Worm (Caenorhabditis elegans) whole organism, mixed stage, embryonic: Measurements from ENCODE around the gene Y45G5AM.3.

Experiments
- M03D4.4 ChIP-seq: sonication (generic microtip); optimal IDR thresholded peaks from 2 replicates; lab custom pipeline; 2017; ENCODE audit warnings: mild to moderate bottlenecking, missing genetic modification characterization, missing compliant biosample characterization
- bed-3 ChIP-seq: fragments of 200-800 bp; sonication (Bioruptor generic); optimal IDR thresholded peaks from 3 replicates; lab custom pipeline; 2018; ENCODE audit warnings: mild to moderate bottlenecking, missing genetic modification characterization, moderate library complexity, missing compliant biosample characterization
- blmp-1 ChIP-seq: fragments of 150-350 bp; optimal IDR thresholded peaks from 2 replicates; lab custom pipeline; 2014; ENCODE audit warnings: missing biosample characterization, missing genetic modification characterization
- ceh-39 ChIP-seq: fragments of 150-350 bp; optimal IDR thresholded peaks from 2 replicates; lab custom pipeline; 2014; ENCODE audit warnings: missing biosample characterization, missing genetic modification characterization
- ceh-43 ChIP-seq: fragments of 200-800 bp; sonication (Bioruptor generic); optimal IDR thresholded peaks from 2 replicates; lab custom pipeline; 2018; ENCODE audit warnings: mild to moderate bottlenecking, missing genetic modification characterization, moderate library complexity, missing compliant biosample characterization
- ces-1 ChIP-seq: fragments of 150-350 bp; optimal IDR thresholded peaks from 2 replicates; lab custom pipeline; 2014; ENCODE audit warnings: missing biosample characterization, missing genetic modification reagents, missing genetic modification characterization
- cnd-1 ChIP-seq: fragments of 200-800 bp; sonication (Bioruptor generic); optimal IDR thresholded peaks from 2 replicates; lab custom pipeline; 2018; ENCODE audit warnings: mild to moderate bottlenecking, missing genetic modification characterization, missing compliant biosample characterization
- drap-1 ChIP-seq: fragments of 200-800 bp; sonication (Bioruptor generic); optimal IDR thresholded peaks from 3 replicates; lab custom pipeline; 2018; ENCODE audit warnings: mild to moderate bottlenecking, missing genetic modification characterization, missing compliant biosample characterization
- elt-3 ChIP-seq: fragments of 150-350 bp; optimal IDR thresholded peaks from 2 replicates; lab custom pipeline; 2014; ENCODE audit warnings: missing biosample characterization, missing genetic modification characterization
- flh-1 ChIP-seq: fragments of 200-800 bp; sonication (Bioruptor generic); optimal IDR thresholded peaks from 2 replicates; lab custom pipeline; 2018; ENCODE audit warnings: mild to moderate bottlenecking, missing genetic modification characterization, moderate library complexity, missing compliant biosample characterization
- ham-2 ChIP-seq: fragments of 200-800 bp; sonication (Bioruptor generic); optimal IDR thresholded peaks from 2 replicates; lab custom pipeline; 2018; ENCODE audit warnings: mild to moderate bottlenecking, missing genetic modification characterization, missing compliant biosample characterization
- hlh-1 ChIP-seq: fragments of 150-350 bp; optimal IDR thresholded peaks from 2 replicates; lab custom pipeline; 2014; ENCODE audit warnings: missing biosample characterization, missing genetic modification reagents, missing genetic modification characterization
- lin-13 ChIP-seq: fragments of 150-350 bp; optimal IDR thresholded peaks from 2 replicates; lab custom pipeline; 2014; ENCODE audit warnings: missing biosample characterization, missing genetic modification characterization
- lin-32 ChIP-seq: fragments of 200-800 bp; sonication (Bioruptor generic); optimal IDR thresholded peaks from 2 replicates; lab custom pipeline; 2018; ENCODE audit warnings: mild to moderate bottlenecking, missing genetic modification characterization, missing compliant biosample characterization
- lsy-2 ChIP-seq: fragments of 150-350 bp; optimal IDR thresholded peaks from 2 replicates; lab custom pipeline; 2014; ENCODE audit warnings: missing biosample characterization, missing genetic modification characterization
- mab-5 ChIP-seq: fragments of 150-350 bp; optimal IDR thresholded peaks from 2 replicates; lab custom pipeline; 2014; ENCODE audit warnings: missing biosample characterization, missing genetic modification characterization
- mep-1 ChIP-seq: fragments of 150-350 bp; optimal IDR thresholded peaks from 2 replicates; lab custom pipeline; 2017; ENCODE audit warnings: missing biosample characterization, missing genetic modification reagents, missing genetic modification characterization, inconsistent platforms
- mls-2 ChIP-seq: sonication (generic microtip); optimal IDR thresholded peaks from 2 replicates; lab custom pipeline; 2016; ENCODE audit warnings: mild to moderate bottlenecking, missing genetic modification characterization, moderate library complexity, missing compliant biosample characterization
- nhr-12 ChIP-seq: fragments of 150-350 bp; optimal IDR thresholded peaks from 2 replicates; lab custom pipeline; 2014; ENCODE audit warnings: missing biosample characterization, missing genetic modification characterization
- nhr-2 ChIP-seq: fragments of 150-350 bp; optimal IDR thresholded peaks from 2 replicates; lab custom pipeline; 2014; ENCODE audit warnings: missing biosample characterization, missing genetic modification characterization
- nhr-237 ChIP-seq: fragments of 150-350 bp; optimal IDR thresholded peaks from 2 replicates; lab custom pipeline; 2014; ENCODE audit warnings: missing biosample characterization, missing genetic modification characterization
- nhr-76 ChIP-seq: sonication (generic microtip); optimal IDR thresholded peaks from 2 replicates; lab custom pipeline; 2017; ENCODE audit warnings: missing biosample characterization, missing genetic modification characterization
- pha-4 ChIP-seq: fragments of 150-350 bp; optimal IDR thresholded peaks from 2 replicates; lab custom pipeline; 2018; ENCODE audit warnings: missing biosample characterization, missing genetic modification reagents, missing genetic modification characterization
- sem-2 ChIP-seq: fragments of 200-800 bp; sonication (Bioruptor generic); optimal IDR thresholded peaks from 2 replicates; lab custom pipeline; 2018; ENCODE audit warnings: mild to moderate bottlenecking, missing genetic modification characterization, missing compliant biosample characterization
- snpc-4 ChIP-seq: fragments of 150-350 bp; optimal IDR thresholded peaks from 2 replicates; lab custom pipeline; 2014; ENCODE audit warnings: missing biosample characterization, missing genetic modification characterization
- sptf-1 ChIP-seq: sonication (generic microtip); optimal IDR thresholded peaks from 2 replicates; lab custom pipeline; 2017; ENCODE audit warnings: mild to moderate bottlenecking, missing genetic modification characterization, moderate library complexity, missing compliant biosample characterization
- unc-120 ChIP-seq: sonication (generic microtip); optimal IDR thresholded peaks from 2 replicates; lab custom pipeline; 2017; ENCODE audit warnings: missing genetic modification characterization, missing compliant biosample characterization; ENCODE audit not compliant: poor library complexity, severe bottlenecking
- unc-39 ChIP-seq: fragments of 150-350 bp; optimal IDR thresholded peaks from 2 replicates; lab custom pipeline; 2014; ENCODE audit warnings: missing biosample characterization, missing genetic modification characterization
- unc-62 ChIP-seq: fragments of 150-350 bp; optimal IDR thresholded peaks from 2 replicates; lab custom pipeline; 2014; ENCODE audit warnings: missing biosample characterization, missing genetic modification reagents, missing genetic modification characterization
- zip-8 ChIP-seq: fragments of 150-350 bp; optimal IDR thresholded peaks from 2 replicates; lab custom pipeline; 2014; ENCODE audit warnings: missing biosample characterization, missing genetic modification characterization
- ztf-11 ChIP-seq: fragments of 150-350 bp; optimal IDR thresholded peaks from 2 replicates; lab custom pipeline; 2014; ENCODE audit warnings: missing biosample characterization, missing genetic modification characterization

The Y45G5AM.3 gene

ce11 chrV:4120629-4121028, 43.7 kb upstream of the Y45G5AM.3 start, which contains the start of gene T05B4.10:
Gene T05B4.10 (minus strand): TSS chrV:4120729.
- no peak for TF ChIP-seq ceh-39 (tag; lab: Kevin White, UChicago)
- no peak for TF ChIP-seq mab-5 (tag; lab: Kevin White, UChicago)
- TF ChIP-seq unc-39 (tag; lab: Kevin White, UChicago) = no peak
- no peak for TF ChIP-seq ztf-11 (tag; lab: Kevin White, UChicago)
- TF ChIP-seq sem-2 = no peak
- no peak for TF ChIP-seq nhr-2
- no peak for TF ChIP-seq snpc-4 (tag; lab: Kevin White, UChicago)
- no peak for TF ChIP-seq lsy-2
- TF ChIP-seq lin-32 (GFP tag; lab: Kevin White, UChicago) = no peak
- TF ChIP-seq drap-1 = no peak
- no peak for TF ChIP-seq mls-2 (tag; lab: Kevin White, UChicago)
- no peak for TF ChIP-seq pha-4 (tag; lab: Kevin White, UChicago)
- TF ChIP-seq nhr-12 (tag; lab: Kevin White, UChicago) = no peak
- no peak for TF ChIP-seq ham-2 (GFP tag; lab: Kevin White, UChicago)
- no peak for TF ChIP-seq lin-13 (tag; lab: Kevin White, UChicago)
- TF ChIP-seq ceh-43 (GFP tag; lab: Kevin White, UChicago) = no peak
- no peak for TF ChIP-seq ces-1
- no peak for TF ChIP-seq M03D4.4
- TF ChIP-seq elt-3 = no peak
- TF ChIP-seq nhr-237 (tag; lab: Kevin White, UChicago) = no peak
- TF ChIP-seq, all 35 proteins: peak for 0

DNA sequence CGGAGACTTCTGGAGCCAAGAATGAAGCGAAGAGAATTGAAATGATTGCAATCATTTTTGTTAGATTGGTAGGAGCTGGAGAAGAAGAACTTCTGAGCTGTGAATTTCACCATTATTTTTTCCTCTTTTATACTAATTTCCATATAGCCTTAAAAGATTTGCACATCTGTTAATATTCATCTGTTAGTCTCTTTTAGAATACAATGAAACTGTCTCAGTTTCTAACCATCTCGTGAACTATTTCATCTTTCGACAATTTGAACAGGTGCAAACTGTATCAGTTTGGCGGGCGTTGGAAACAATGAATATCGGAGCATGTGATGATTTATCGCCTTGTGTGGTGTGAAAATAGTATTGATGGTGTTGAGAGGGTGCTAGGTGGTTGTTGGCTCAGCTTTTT, 41.9 kb upstream of the Y45G5AM.3 start, which contains the start of gene phat-5:
Gene phat-5, minus strand, starts transcription at position 101 of the 400 bp plus-strand sequence.
- TF ChIP-seq bed-3 (GFP tag; lab: Kevin White, UChicago) = no peak
- no peak for TF ChIP-seq mab-5 (tag; lab: Kevin White, UChicago)
- no peak for TF ChIP-seq mep-1 (tag; lab: Kevin White, UChicago)

DNA sequence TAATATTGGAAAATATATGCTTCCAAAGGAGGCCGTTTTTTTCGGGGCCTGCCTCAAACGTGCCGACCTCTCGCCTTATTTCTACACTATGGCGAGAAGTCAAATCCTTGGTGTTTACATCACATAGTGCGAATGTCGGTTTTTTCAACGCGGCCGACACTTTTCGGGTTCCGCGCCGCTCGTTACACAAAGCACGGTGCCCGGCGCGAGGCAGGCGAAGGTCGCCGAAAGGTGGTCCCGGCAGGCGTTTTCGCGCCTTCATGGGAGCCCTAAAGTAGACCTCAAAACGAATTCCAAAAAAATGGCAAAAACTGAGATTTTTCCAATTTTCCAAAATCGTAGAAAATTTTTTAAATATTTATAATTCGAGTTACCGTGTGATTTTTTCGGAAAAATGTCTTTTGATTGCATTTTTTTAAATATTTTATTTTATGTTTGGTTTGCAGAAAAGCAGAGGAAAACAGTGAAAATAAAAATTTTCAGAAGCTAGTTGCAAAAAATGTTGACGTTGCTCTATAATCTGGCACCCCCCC, 38.7 kb upstream of the Y45G5AM.3 start, which contains the start of gene T05B4.12:
Gene T05B4.12, minus strand, starts transcription at position 483 of the 533 bp plus-strand sequence.
- TF ChIP-seq sptf-1 (no peak), blmp-1 (no peak), nhr-2 (no peak), mep-1 (tag; lab: Kevin White, UChicago) (no peak), lin-32 (GFP tag; lab: Kevin White, UChicago) (no peak), nhr-237 (tag; lab: Kevin White, UChicago) (no peak), nhr-76 (tag; lab: Kevin White, UChicago) (no peak), flh-1 (no peak), zip-8 (tag; lab: Kevin White, UChicago) (no peak), ceh-43 (GFP tag; lab: Kevin White, UChicago) (no peak), unc-120 (tag; lab: Kevin White, UChicago) (no peak), elt-3 (no peak), drap-1 (no peak), hlh-1 (tag; lab: Kevin White, UChicago) (no peak), cnd-1 (tag; lab: Kevin White, UChicago) (no peak), pha-4 (tag; lab: Kevin White, UChicago) (no peak), M03D4.4 (no peak), unc-62 (GFP tag; lab: Kevin White, UChicago) (no peak), ceh-39 (tag; lab: Kevin White, UChicago) (no peak), unc-39 (tag; lab: Kevin White, UChicago) (no peak)

- TF ChIP-seq lin-13 (tag; lab: Kevin White, UChicago) (no peak), mls-2 (tag; lab: Kevin White, UChicago) (no peak), lsy-2 (no peak), drap-1 (no peak), unc-120 (tag; lab: Kevin White, UChicago) (no peak), nhr-76 (tag; lab: Kevin White, UChicago) (no peak), nhr-2 (no peak), bed-3 (GFP tag; lab: Kevin White, UChicago) (no peak), zip-8 (tag; lab: Kevin White, UChicago) (no peak), unc-39 (tag; lab: Kevin White, UChicago) (no peak), unc-62 (GFP tag; lab: Kevin White, UChicago) (no peak)
These were observed 36.9 kb upstream of the Y45G5AM.3 start, which contains the start of gene T05B4.13 for ce11 chrV:4127435-4127834. Gene T05B4.13 (minus strand): TSS chrV:4127535.

ce11 chrV:4129604-4130003, 34.8 kb upstream of the Y45G5AM.3 start, which contains the start of gene phat-4:
Gene phat-4 (plus strand): TSS chrV:4129904.
- TF ChIP-seq nhr-237 (tag; lab: Kevin White, UChicago) (no peak), elt-3 (no peak), drap-1 (no peak), flh-1 (no peak), unc-62 (GFP tag; lab: Kevin White, UChicago) (no peak), ceh-39 (tag; lab: Kevin White, UChicago) (no peak), nhr-76 (tag; lab: Kevin White, UChicago) (no peak), unc-120 (tag; lab: Kevin White, UChicago) (no peak), ceh-43 (GFP tag; lab: Kevin White, UChicago) (no peak), lin-13 (tag; lab: Kevin White, UChicago) (no peak), cnd-1 (tag; lab: Kevin White, UChicago) (no peak), nhr-2 (no peak), lin-32 (GFP tag; lab: Kevin White, UChicago) (no peak)
